Fruit fly (Drosophila melanogaster) whole organism, embryonic: ENCODE data around the gene CG5969.

Experiments
- Ada2b ChIP-seq: fragments of 200-800 bp; sonication (Bioruptor generic); IDR thresholded peaks from 2 replicates; pipeline ENCODE4 v1.3.6; 2022; ENCODE audit warnings: missing biosample characterization, missing genetic modification characterization
- B-H1 ChIP-seq: fragments of 200-800 bp; sonication (Bioruptor generic); IDR thresholded peaks from 3 replicates; pipeline ENCODE4 v1.3.6; 2022; ENCODE audit warnings: missing biosample characterization, missing genetic modification characterization
- Bgb ChIP-seq: fragments of 200-800 bp; sonication (Bioruptor generic); IDR thresholded peaks from 2 replicates; pipeline ENCODE4 v1.3.6; 2022; ENCODE audit warnings: missing biosample characterization, missing genetic modification characterization; ENCODE audit not compliant: partially characterized antibody
- CG10543 ChIP-seq: fragments of 200-800 bp; sonication (Bioruptor generic); optimal IDR thresholded peaks from 3 replicates; lab custom pipeline; 2017; ENCODE audit warnings: missing biosample characterization, mild to moderate bottlenecking, missing genetic modification characterization, moderate library complexity
- CG10654 ChIP-seq: fragments of 200-800 bp; sonication (Bioruptor generic); optimal IDR thresholded peaks from 2 replicates; lab custom pipeline; 2016; ENCODE audit warnings: missing biosample characterization, missing genetic modification characterization
- CG11085 ChIP-seq: fragments of 200-800 bp; sonication (Bioruptor generic); IDR thresholded peaks from 2 replicates; pipeline ENCODE4 v1.3.6; 2022; ENCODE audit warnings: missing biosample characterization, missing genetic modification characterization
- CG15011 ChIP-seq: fragments of 200-800 bp; sonication (Bioruptor generic); optimal IDR thresholded peaks from 3 replicates; lab custom pipeline; 2018; ENCODE audit warnings: missing biosample characterization, mild to moderate bottlenecking, missing genetic modification characterization
- CG1529 ChIP-seq: fragments of 200-800 bp; sonication (Bioruptor generic); optimal IDR thresholded peaks from 3 replicates; lab custom pipeline; 2018; ENCODE audit warnings: missing biosample characterization, missing genetic modification characterization
- CG2712 ChIP-seq: fragments of 200-800 bp; optimal IDR thresholded peaks from 3 replicates; lab custom pipeline; 2019; ENCODE audit warnings: missing biosample characterization, mild to moderate bottlenecking, missing genetic modification characterization, moderate library complexity
- CG31365 ChIP-seq: fragments of 200-800 bp; sonication (Bioruptor generic); optimal IDR thresholded peaks from 2 replicates; lab custom pipeline; 2018; ENCODE audit warnings: missing biosample characterization, mild to moderate bottlenecking, missing genetic modification characterization
- CG31441 ChIP-seq: fragments of 200-800 bp; sonication (Bioruptor generic); IDR thresholded peaks from 2 replicates; pipeline ENCODE4 v1.3.6; 2022; ENCODE audit warnings: missing biosample characterization, missing genetic modification characterization
- CG43689 ChIP-seq: fragments of 200-800 bp; sonication (Bioruptor generic); IDR thresholded peaks from 2 replicates; pipeline ENCODE4 v1.3.6; 2022; ENCODE audit warnings: missing biosample characterization, missing genetic modification characterization
- CG5953 ChIP-seq: fragments of 200-800 bp; sonication (Bioruptor generic); IDR thresholded peaks from 2 replicates; pipeline ENCODE4 v1.3.6; 2022; ENCODE audit warnings: missing biosample characterization, missing genetic modification characterization
- CG6689 ChIP-seq: fragments of 200-800 bp; sonication (Bioruptor generic); IDR thresholded peaks from 2 replicates; pipeline ENCODE4 v1.3.6; 2022; ENCODE audit warnings: missing biosample characterization, missing genetic modification characterization
- CG6854 ChIP-seq: fragments of 200-800 bp; sonication (Bioruptor generic); optimal IDR thresholded peaks from 3 replicates; lab custom pipeline; 2017; ENCODE audit warnings: missing biosample characterization, mild to moderate bottlenecking, missing genetic modification characterization
- CG8388 ChIP-seq: fragments of 200-800 bp; sonication (Bioruptor generic); optimal IDR thresholded peaks from 2 replicates; lab custom pipeline; 2019; ENCODE audit warnings: missing biosample characterization, mild to moderate bottlenecking, missing genetic modification characterization, moderate library complexity
- CG8765 ChIP-seq: fragments of 200-800 bp; sonication (Bioruptor generic); IDR thresholded peaks from 2 replicates; pipeline ENCODE4 v1.3.6; 2022; ENCODE audit warnings: missing biosample characterization, missing genetic modification characterization
- CG8944 ChIP-seq: fragments of 200-800 bp; sonication (Bioruptor generic); optimal IDR thresholded peaks from 3 replicates; lab custom pipeline; 2016; ENCODE audit warnings: missing biosample characterization, missing genetic modification characterization
- GATAe ChIP-seq: fragments of 200-800 bp; sonication (Bioruptor generic); conservative IDR thresholded peaks from 2 replicates; pipeline ENCODE4 v1.3.6; 2022; ENCODE audit warnings: missing biosample characterization, missing genetic modification characterization
- Jarid2 ChIP-seq: fragments of 200-800 bp; sonication (Bioruptor generic); optimal IDR thresholded peaks from 3 replicates; lab custom pipeline; 2017; ENCODE audit warnings: mild to moderate bottlenecking, missing biosample characterization, missing genetic modification reagents, missing genetic modification characterization
- Pdp1 ChIP-seq, 2 experiments: fragments of 200-800 bp; sonication (Bioruptor generic); optimal IDR thresholded peaks; 3 replicates each; lab custom pipeline; 2016; ENCODE audit warnings: missing biosample characterization in 2 of 2, missing genetic modification characterization in 2 of 2, mild to moderate bottlenecking in 1 of 2, moderate library complexity in 1 of 2
- Poxn ChIP-seq: fragments of 200-800 bp; sonication (Bioruptor generic); IDR thresholded peaks from 2 replicates; pipeline ENCODE4 v1.3.6; 2022; ENCODE audit warnings: missing biosample characterization, missing genetic modification characterization
- Rfx ChIP-seq: fragments of 200-800 bp; sonication (Bioruptor generic); IDR thresholded peaks from 2 replicates; pipeline ENCODE4 v1.3.6; 2022; ENCODE audit warnings: missing biosample characterization, missing genetic modification characterization
- Side ChIP-seq: fragments of 200-800 bp; sonication (Bioruptor generic); optimal IDR thresholded peaks from 2 replicates; lab custom pipeline; 2016; ENCODE audit warnings: missing biosample characterization, missing genetic modification characterization
- Ssrp ChIP-seq: fragments of 200-800 bp; sonication (Bioruptor generic); optimal IDR thresholded peaks from 2 replicates; lab custom pipeline; 2018; ENCODE audit warnings: missing biosample characterization, mild to moderate bottlenecking, missing genetic modification characterization, moderate library complexity
- Stat92E ChIP-seq, 3 experiments: fragments of >200 bp in 2 of 3; fragments of 200-800 bp in 1 of 3; sonication (Bioruptor generic) in 1 of 3; optimal IDR thresholded peaks; 2 replicates each; lab custom pipeline; 2017 to 2019; ENCODE audit warnings: missing biosample characterization in 3 of 3, missing genetic modification characterization in 3 of 3, mild to moderate bottlenecking in 1 of 3, moderate library complexity in 1 of 3
- TFAM ChIP-seq: fragments of 200-800 bp; sonication (Bioruptor generic); optimal IDR thresholded peaks from 2 replicates; lab custom pipeline; 2017; ENCODE audit warnings: missing biosample characterization, missing genetic modification characterization, inconsistent platforms
- abd-A ChIP-seq: fragments of 200-800 bp; sonication (Bioruptor generic); optimal IDR thresholded peaks from 3 replicates; lab custom pipeline; 2019; ENCODE audit warnings: missing biosample characterization, mild to moderate bottlenecking, missing genetic modification characterization, moderate library complexity
- aop ChIP-seq: fragments of 200-800 bp; sonication (Bioruptor generic); IDR thresholded peaks from 2 replicates; pipeline ENCODE4 v1.3.6; 2022; ENCODE audit warnings: missing biosample characterization, missing genetic modification characterization
- ash1 ChIP-seq: fragments of 200-800 bp; sonication (Bioruptor generic); optimal IDR thresholded peaks from 2 replicates; lab custom pipeline; 2018; ENCODE audit warnings: missing biosample characterization, mild to moderate bottlenecking, missing genetic modification characterization
- bab2 ChIP-seq: fragments of 200-800 bp; sonication (Bioruptor generic); optimal IDR thresholded peaks from 2 replicates; lab custom pipeline; 2016; ENCODE audit warnings: missing biosample characterization, missing genetic modification characterization
- cato ChIP-seq: fragments of 200-800 bp; sonication (Bioruptor generic); optimal IDR thresholded peaks from 2 replicates; lab custom pipeline; 2016; ENCODE audit warnings: missing biosample characterization, missing genetic modification characterization, borderline replicate concordance
- chn ChIP-seq: fragments of 200-800 bp; sonication (Bioruptor generic); optimal IDR thresholded peaks from 2 replicates; lab custom pipeline; 2016; ENCODE audit warnings: missing biosample characterization, missing genetic modification characterization
- crp ChIP-seq, 2 experiments: fragments of 200-800 bp; sonication (Bioruptor generic); optimal IDR thresholded peaks; 2 replicates in 1 of 2; 3 replicates in 1 of 2; lab custom pipeline; 2017; ENCODE audit warnings: missing biosample characterization in 2 of 2, missing genetic modification characterization in 2 of 2, mild to moderate bottlenecking in 1 of 2, moderate library complexity in 1 of 2
- dan ChIP-seq: fragments of 200-800 bp; sonication (Bioruptor generic); IDR thresholded peaks from 2 replicates; pipeline ENCODE4 v1.3.6; 2022; ENCODE audit warnings: missing biosample characterization, missing genetic modification characterization
- dmrt99B ChIP-seq: fragments of 200-800 bp; sonication (Bioruptor generic); optimal IDR thresholded peaks from 2 replicates; lab custom pipeline; 2018; ENCODE audit warnings: missing biosample characterization, mild to moderate bottlenecking, missing genetic modification characterization, moderate library complexity
- eve ChIP-seq, 2 experiments: fragments of >200 bp; optimal IDR thresholded peaks; 2 replicates each; lab custom pipeline; 2017; ENCODE audit warnings: missing biosample characterization in 2 of 2, missing genetic modification characterization in 2 of 2
- fd3F ChIP-seq: fragments of 200-800 bp; sonication (Bioruptor generic); optimal IDR thresholded peaks from 2 replicates; lab custom pipeline; 2018; ENCODE audit warnings: missing biosample characterization, mild to moderate bottlenecking, missing genetic modification characterization, moderate library complexity
- fd64A ChIP-seq: fragments of 200-800 bp; sonication (Bioruptor generic); optimal IDR thresholded peaks from 3 replicates; lab custom pipeline; 2018; ENCODE audit warnings: missing biosample characterization, mild to moderate bottlenecking, missing genetic modification characterization
- ftz-f1 ChIP-seq: fragments of 200-800 bp; sonication (Bioruptor generic); optimal IDR thresholded peaks from 2 replicates; lab custom pipeline; 2016; ENCODE audit warnings: missing biosample characterization, missing genetic modification characterization
- gro ChIP-seq: fragments of 200-800 bp; sonication (Bioruptor generic); optimal IDR thresholded peaks from 2 replicates; lab custom pipeline; 2016; ENCODE audit warnings: missing biosample characterization, missing genetic modification characterization
- gt ChIP-seq: fragments of 200-800 bp; sonication (Bioruptor generic); IDR thresholded peaks from 2 replicates; pipeline ENCODE4 v1.3.6; 2022; ENCODE audit warnings: missing biosample characterization, missing genetic modification characterization
- inv ChIP-seq: fragments of 200-800 bp; sonication (Bioruptor generic); IDR thresholded peaks from 2 replicates; pipeline ENCODE4 v1.3.6; 2022; ENCODE audit warnings: missing biosample characterization, missing genetic modification characterization; ENCODE audit not compliant: partially characterized antibody
- luna ChIP-seq: fragments of 200-800 bp; sonication (Bioruptor generic); optimal IDR thresholded peaks from 2 replicates; lab custom pipeline; 2016; ENCODE audit warnings: missing biosample characterization, missing genetic modification characterization
- mirr ChIP-seq: fragments of 200-800 bp; sonication (Bioruptor generic); optimal IDR thresholded peaks from 3 replicates; lab custom pipeline; 2018; ENCODE audit warnings: missing biosample characterization, mild to moderate bottlenecking, missing genetic modification characterization
- oc ChIP-seq: fragments of 200-800 bp; sonication (Bioruptor generic); optimal IDR thresholded peaks from 2 replicates; lab custom pipeline; 2018; ENCODE audit warnings: missing biosample characterization, mild to moderate bottlenecking, missing genetic modification characterization, moderate library complexity
- pfk ChIP-seq: fragments of 200-800 bp; sonication (Bioruptor generic); optimal IDR thresholded peaks from 2 replicates; lab custom pipeline; 2018; ENCODE audit warnings: missing biosample characterization, mild to moderate bottlenecking, missing genetic modification characterization, moderate library complexity
- phol ChIP-seq: fragments of 200-800 bp; sonication (Bioruptor generic); optimal IDR thresholded peaks from 3 replicates; lab custom pipeline; 2018; ENCODE audit warnings: missing biosample characterization, mild to moderate bottlenecking, missing genetic modification characterization, moderate library complexity
- sisA ChIP-seq: fragments of 200-800 bp; sonication (Bioruptor generic); IDR thresholded peaks from 2 replicates; pipeline ENCODE4 v1.3.6; 2022; ENCODE audit warnings: missing biosample characterization, missing genetic modification characterization

The CG5969 gene

DNA sequence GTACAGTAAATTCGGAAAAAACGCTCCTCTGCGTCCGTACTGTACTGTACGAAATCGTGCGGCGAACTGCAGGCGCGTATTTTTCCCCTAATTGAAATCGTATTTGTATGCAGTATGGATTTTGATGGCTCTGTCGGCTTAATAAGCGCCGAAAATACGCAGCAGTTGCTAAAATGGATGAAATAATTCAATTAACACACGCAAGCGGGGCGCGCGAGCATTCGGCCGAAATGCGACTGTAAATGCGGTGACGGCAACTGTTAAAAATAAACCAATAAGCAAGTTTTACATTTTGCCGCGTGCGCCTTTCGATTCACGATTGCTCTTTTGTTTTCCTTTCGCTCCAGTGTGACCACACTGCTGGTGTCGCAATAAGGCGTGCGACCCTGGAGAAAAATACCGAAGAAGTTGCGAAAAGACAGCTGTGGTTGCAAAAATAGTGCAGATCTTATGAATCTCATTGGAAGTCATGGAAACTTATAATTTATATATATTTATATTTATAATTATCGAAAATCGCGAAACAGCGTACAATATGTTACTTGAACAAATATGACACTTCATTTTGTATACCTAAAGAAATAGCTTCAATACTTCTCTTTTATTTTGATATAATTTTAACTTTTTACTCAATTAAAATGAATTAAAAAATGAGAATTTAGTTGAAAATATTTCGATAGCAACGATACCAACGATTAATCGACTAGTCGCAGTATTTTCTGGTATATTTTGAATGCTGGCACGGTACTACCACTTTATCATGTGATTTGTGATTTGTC is at the start of gene CG5969, which contains the start of gene CG32428 (continued):
- TF ChIP-seq CG8388 (GFP tag; lab: Kevin White, UChicago) (peak; percentile 21), oc (tag; lab: Kevin White, UChicago) (peak; percentile 13), ftz-f1 (GFP tag; lab: Kevin White, UChicago) (peak; percentile 80), Ssrp (tag; lab: Kevin White, UChicago) (peak; percentile 28), eve (GFP tag; optimal IDR thresholded peaks at IDR 0.05; lab: Kevin White, UChicago) (no peak), CG6854 (peak; percentile 7), bab2 (GFP tag; lab: Kevin White, UChicago) (no peak), dan (GFP tag; lab: Robert Waterston, UW) (no peak), fd64A (GFP tag; lab: Kevin White, UChicago) (no peak), Bgb (GFP tag; lab: Robert Waterston, UW) (no peak), Rfx (peak; percentile 81), gro (GFP tag; lab: Kevin White, UChicago) (peak; percentile 9), mirr (GFP tag; lab: Kevin White, UChicago) (peak; percentile 29), Stat92E (GFP tag; optimal IDR thresholded peaks at IDR 0.05; lab: Kevin White, UChicago) (no peak), abd-A (tag; lab: Kevin White, UChicago) (no peak), CG6689 (GFP tag; lab: Robert Waterston, UW) (no peak; the same call in 1 of the 2 replicates), aop (GFP tag; lab: Robert Waterston, UW) (no peak), sisA (GFP tag; lab: Robert Waterston, UW) (peak; percentile 37; the same call in 1 of the 2 replicates), luna (no peak), Poxn (no peak), crp (GFP tag; optimal IDR thresholded peaks at IDR 0.05; lab: Kevin White, UChicago) (peak in 1 of 2 experiments; percentile 74), CG15011 (GFP tag; lab: Kevin White, UChicago) (no peak), chn (peak; percentile 4), CG5953 (GFP tag; lab: Robert Waterston, UW) (no peak), phol (tag; lab: Kevin White, UChicago) (peak; percentile 69), Pdp1 (GFP tag; optimal IDR thresholded peaks at IDR 0.05; lab: Kevin White, UChicago) (no peak), gt (no peak), fd3F (GFP tag; lab: Kevin White, UChicago) (peak; percentile 58), CG8944 (GFP tag; lab: Kevin White, UChicago) (no peak), pfk (GFP tag; lab: Kevin White, UChicago) (no peak), CG31365 (tag; lab: Kevin White, UChicago) (no peak), ash1 (no peak), CG10654 (GFP tag; lab: Kevin White, UChicago) (no peak), CG43689 (GFP tag; lab: Robert Waterston, UW) (no peak), GATAe (GFP tag; lab: Robert Waterston, UW) (peak; percentile 9; the same call in 1 of the 2 replicates), Side (GFP tag; lab: Kevin White, UChicago) (peak; percentile 6), CG2712 (peak; percentile 69), CG1529 (no peak), dmrt99B (tag; lab: Kevin White, UChicago) (peak; percentile 54), TFAM (GFP tag; lab: Kevin White, UChicago) (no peak), inv (GFP tag; lab: Robert Waterston, UW) (no peak), cato (GFP tag; lab: Kevin White, UChicago) (no peak), B-H1 (peak; percentile 62), Ada2b (GFP tag; lab: Robert Waterston, UW) (peak; percentile 50), Jarid2 (peak; percentile 55), CG8765 (GFP tag; lab: Robert Waterston, UW) (no peak), CG31441 (GFP tag; lab: Robert Waterston, UW) (no peak; the same call in 1 of the 2 replicates), CG10543 (GFP tag; lab: Kevin White, UChicago) (no peak), CG11085 (GFP tag; lab: Robert Waterston, UW) (peak; percentile 41; the same call in 1 of the 2 replicates)
